Worm (Caenorhabditis elegans): ENCODE measurements around the gene cec-5.

DNA sequence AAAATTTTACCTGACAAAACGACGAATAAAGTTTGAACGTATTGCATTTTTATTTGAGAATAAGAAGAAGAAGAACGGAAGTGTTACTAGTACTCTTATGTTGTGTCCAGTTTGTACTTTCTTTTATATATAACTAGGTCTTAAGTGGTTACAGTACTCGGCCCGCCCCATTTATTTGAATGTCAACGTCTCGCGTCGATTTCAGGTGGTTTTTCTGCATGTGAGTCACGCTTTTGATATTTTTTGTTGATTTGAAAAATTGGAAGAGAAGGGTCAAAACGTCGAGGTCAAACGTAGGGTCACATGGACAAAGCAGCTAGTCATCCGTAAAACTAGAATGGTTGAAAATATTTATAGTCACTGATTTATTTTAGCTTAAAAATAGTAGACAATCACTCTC is 49.0 kb upstream of the cec-5 start, which contains the start of gene F45E4.5:
- TF ChIP-seq him-1 (tag; optimal IDR thresholded peaks at IDR 0.05) = no peak
- no peak for TF ChIP-seq dao-5 (tag; optimal IDR thresholded peaks at IDR 0.05)
- TF ChIP-seq W03F9.2 (tag; optimal IDR thresholded peaks at IDR 0.05) = no peak
